Fruit fly (Drosophila melanogaster) whole organism, prepupa: ENCODE measurements around the gene Gsc.

Source experiments
- Blimp-1 ChIP-seq: fragments of 200-800 bp; sonication (Bioruptor generic); optimal IDR thresholded peaks from 3 replicates; lab custom pipeline; 2017; ENCODE audit warnings: missing biosample characterization, missing genetic modification characterization, mild to moderate bottlenecking, moderate library complexity, missing genetic modification reagents
- CG3032 ChIP-seq: fragments of 200-800 bp; optimal IDR thresholded peaks from 2 replicates; lab custom pipeline; 2019; ENCODE audit warnings: missing biosample characterization, mild to moderate bottlenecking, missing genetic modification characterization, moderate library complexity
- CG6163 ChIP-seq: fragments of 200-800 bp; sonication (Bioruptor generic); IDR thresholded peaks from 3 replicates; pipeline ENCODE4 v1.3.6; 2022; ENCODE audit warnings: missing biosample characterization, missing genetic modification characterization
- CG6792 ChIP-seq: fragments of 200-800 bp; sonication (Bioruptor generic); optimal IDR thresholded peaks from 3 replicates; lab custom pipeline; 2016; ENCODE audit warnings: missing biosample characterization, missing genetic modification characterization
- Eip93F ChIP-seq: fragments of 200-800 bp; sonication (Bioruptor generic); optimal IDR thresholded peaks from 2 replicates; lab custom pipeline; 2016; ENCODE audit warnings: missing biosample characterization, mild to moderate bottlenecking, missing genetic modification characterization
- Ets96B ChIP-seq: fragments of 200-800 bp; optimal IDR thresholded peaks from 2 replicates; lab custom pipeline; 2019; ENCODE audit warnings: missing biosample characterization, mild to moderate bottlenecking, missing genetic modification characterization, moderate library complexity
- Hr4 ChIP-seq: fragments of 200-800 bp; sonication (Bioruptor generic); optimal IDR thresholded peaks from 3 replicates; lab custom pipeline; 2016; ENCODE audit warnings: missing biosample characterization, missing genetic modification characterization

DNA sequence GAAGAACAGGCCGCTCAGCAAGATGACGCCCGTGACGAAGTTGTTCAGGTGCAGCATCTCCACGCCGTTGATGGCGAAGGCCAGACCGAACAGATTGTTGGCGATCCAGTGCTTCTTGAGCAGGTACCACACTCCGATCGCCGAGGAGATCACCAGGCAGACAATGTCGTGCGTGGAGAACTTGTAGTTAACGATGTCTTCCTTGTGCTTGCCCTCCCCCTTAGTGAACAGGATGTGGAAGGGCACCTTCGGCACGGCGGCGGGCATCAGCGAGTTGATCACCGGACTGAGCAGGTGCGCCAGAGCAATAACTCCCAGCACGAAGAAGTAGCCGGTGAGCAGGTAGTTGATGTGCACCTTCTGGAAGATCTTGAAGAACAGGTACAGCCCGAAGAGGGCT, 50.7 kb downstream of the Gsc start:
- TF ChIP-seq Hr4 (GFP tag; lab: Kevin White, UChicago) (no peak), CG6163 (GFP tag; lab: Robert Waterston, UW) (no peak), CG6792 (no peak), Blimp-1 (GFP tag; lab: Kevin White, UChicago) (no peak), Ets96B (tag; lab: Kevin White, UChicago) (no peak), Eip93F (GFP tag; lab: Kevin White, UChicago) (no peak), CG3032 (tag; lab: Kevin White, UChicago) (no peak)
